Fruit fly (Drosophila melanogaster) whole organism, embryonic: Measurements from ENCODE around the gene CG31219.

Source experiments
- Abd-B ChIP-seq: fragments of 200-800 bp; sonication (Bioruptor generic); optimal IDR thresholded peaks from 2 replicates; lab custom pipeline; 2018; ENCODE audit warnings: missing biosample characterization, mild to moderate bottlenecking, missing genetic modification characterization, moderate library complexity
- Atf-2 ChIP-seq: fragments of 200-800 bp; sonication (Bioruptor generic); optimal IDR thresholded peaks from 2 replicates; lab custom pipeline; 2016; ENCODE audit warnings: missing biosample characterization, missing genetic modification characterization
- CG10654 ChIP-seq: fragments of 200-800 bp; sonication (Bioruptor generic); optimal IDR thresholded peaks from 2 replicates; lab custom pipeline; 2016; ENCODE audit warnings: missing biosample characterization, missing genetic modification characterization
- CG1529 ChIP-seq: fragments of 200-800 bp; sonication (Bioruptor generic); optimal IDR thresholded peaks from 3 replicates; lab custom pipeline; 2018; ENCODE audit warnings: missing biosample characterization, missing genetic modification characterization
- CG15696 ChIP-seq: fragments of 200-800 bp; sonication (Bioruptor generic); optimal IDR thresholded peaks from 2 replicates; lab custom pipeline; 2019; ENCODE audit warnings: missing biosample characterization, mild to moderate bottlenecking, missing genetic modification characterization, moderate library complexity
- CG1602 ChIP-seq: fragments of 200-800 bp; sonication (Bioruptor generic); optimal IDR thresholded peaks from 3 replicates; lab custom pipeline; 2016; ENCODE audit warnings: missing biosample characterization, missing genetic modification characterization
- CG17328 ChIP-seq: fragments of 200-800 bp; sonication (Bioruptor generic); IDR thresholded peaks from 2 replicates; pipeline ENCODE4 v1.3.6; 2022; ENCODE audit warnings: missing biosample characterization, missing genetic modification characterization
- CG18764 ChIP-seq: fragments of 200-800 bp; sonication (Bioruptor generic); optimal IDR thresholded peaks from 3 replicates; lab custom pipeline; 2016; ENCODE audit warnings: missing biosample characterization, missing genetic modification characterization
- CG43689 ChIP-seq: fragments of 200-800 bp; sonication (Bioruptor generic); IDR thresholded peaks from 2 replicates; pipeline ENCODE4 v1.3.6; 2022; ENCODE audit warnings: missing biosample characterization, missing genetic modification characterization
- CG5245 ChIP-seq: fragments of 200-800 bp; sonication (Bioruptor generic); optimal IDR thresholded peaks from 3 replicates; lab custom pipeline; 2016; ENCODE audit warnings: missing biosample characterization, missing genetic modification characterization
- CG7372 ChIP-seq: fragments of 200-800 bp; sonication (Bioruptor generic); IDR thresholded peaks from 2 replicates; pipeline ENCODE4 v1.3.6; 2022; ENCODE audit warnings: missing biosample characterization, missing genetic modification characterization
- CG8089 ChIP-seq: fragments of 200-800 bp; sonication (Bioruptor generic); optimal IDR thresholded peaks from 3 replicates; lab custom pipeline; 2016; ENCODE audit warnings: missing biosample characterization, missing genetic modification characterization
- CG9727 ChIP-seq: fragments of 200-800 bp; sonication (Bioruptor generic); optimal IDR thresholded peaks from 3 replicates; lab custom pipeline; 2017; ENCODE audit warnings: missing biosample characterization, mild to moderate bottlenecking, missing genetic modification characterization
- CG9817 ChIP-seq: fragments of 200-800 bp; sonication (Bioruptor generic); optimal IDR thresholded peaks from 2 replicates; lab custom pipeline; 2018; ENCODE audit warnings: missing biosample characterization, mild to moderate bottlenecking, missing genetic modification characterization, moderate library complexity
- CG9876 ChIP-seq: fragments of 200-800 bp; sonication (Bioruptor generic); optimal IDR thresholded peaks from 2 replicates; lab custom pipeline; 2016; ENCODE audit warnings: missing biosample characterization, missing genetic modification characterization
- D ChIP-seq, 2 experiments: fragments of 200-800 bp in 1 of 2; fragments of >200 bp in 1 of 2; sonication (Bioruptor generic) in 1 of 2; optimal IDR thresholded peaks; 2 replicates in 1 of 2; 3 replicates in 1 of 2; lab custom pipeline; 2017; ENCODE audit warnings: mild to moderate bottlenecking in 1 of 2, missing biosample characterization in 1 of 2, missing genetic modification characterization in 1 of 2, missing genetic modification reagents in 1 of 2
- Doc2 ChIP-seq: fragments of 200-800 bp; sonication (Bioruptor generic); IDR thresholded peaks from 2 replicates; pipeline ENCODE4 v1.3.6; 2022; ENCODE audit warnings: missing biosample characterization, missing genetic modification characterization
- Doc3 ChIP-seq: fragments of 200-800 bp; sonication (Bioruptor generic); IDR thresholded peaks from 3 replicates; pipeline ENCODE4 v1.3.6; 2022; ENCODE audit warnings: missing biosample characterization, missing genetic modification characterization; ENCODE audit not compliant: partially characterized antibody
- E2f1 ChIP-seq: fragments of 200-800 bp; sonication (Bioruptor generic); IDR thresholded peaks from 2 replicates; pipeline ENCODE4 v1.3.6; 2022; ENCODE audit warnings: missing biosample characterization, missing genetic modification characterization
- Lpt ChIP-seq: fragments of >200 bp; optimal IDR thresholded peaks from 2 replicates; lab custom pipeline; 2018; ENCODE audit warnings: missing biosample characterization, missing genetic modification characterization
- Meics ChIP-seq: fragments of 200-800 bp; sonication (Bioruptor generic); optimal IDR thresholded peaks from 2 replicates; lab custom pipeline; 2017; ENCODE audit warnings: missing biosample characterization, mild to moderate bottlenecking, missing genetic modification characterization
- NFAT ChIP-seq: fragments of 200-800 bp; sonication (Bioruptor generic); IDR thresholded peaks from 2 replicates; pipeline ENCODE4 v1.3.6; 2022; ENCODE audit warnings: missing biosample characterization, missing genetic modification characterization
- Usf ChIP-seq: fragments of 200-800 bp; sonication (Bioruptor generic); optimal IDR thresholded peaks from 2 replicates; lab custom pipeline; 2017; ENCODE audit warnings: missing genotype, missing biosample characterization, missing genetic modification characterization
- Xbp1 ChIP-seq: fragments of 200-800 bp; sonication (Bioruptor generic); optimal IDR thresholded peaks from 3 replicates; lab custom pipeline; 2016; ENCODE audit warnings: missing biosample characterization, mild to moderate bottlenecking, missing genetic modification characterization
- bcd ChIP-seq: fragments of 200-800 bp; sonication (Bioruptor generic); optimal IDR thresholded peaks from 2 replicates; lab custom pipeline; 2017; ENCODE audit warnings: missing biosample characterization, mild to moderate bottlenecking, missing genetic modification characterization
- corto ChIP-seq: fragments of 200-800 bp; sonication (Bioruptor generic); optimal IDR thresholded peaks from 2 replicates; lab custom pipeline; 2016; ENCODE audit warnings: missing biosample characterization, mild to moderate bottlenecking, missing genetic modification characterization, moderate library complexity
- croc ChIP-seq: fragments of 200-800 bp; sonication (Bioruptor generic); conservative IDR thresholded peaks from 3 replicates; pipeline ENCODE4 v1.3.6; 2022; ENCODE audit warnings: missing biosample characterization, missing genetic modification characterization
- dimm ChIP-seq: fragments of 200-800 bp; sonication (Bioruptor generic); IDR thresholded peaks from 2 replicates; pipeline ENCODE4 v1.3.6; 2022; ENCODE audit warnings: missing biosample characterization, missing genetic modification characterization
- emc ChIP-seq: fragments of 200-800 bp; sonication (Bioruptor generic); optimal IDR thresholded peaks from 2 replicates; lab custom pipeline; 2016; ENCODE audit warnings: missing biosample characterization, missing genetic modification characterization
- eyg ChIP-seq: fragments of 200-800 bp; sonication (Bioruptor generic); optimal IDR thresholded peaks from 3 replicates; lab custom pipeline; 2016; ENCODE audit warnings: missing biosample characterization, missing genetic modification characterization
- fd3F ChIP-seq: fragments of 200-800 bp; sonication (Bioruptor generic); optimal IDR thresholded peaks from 2 replicates; lab custom pipeline; 2018; ENCODE audit warnings: missing biosample characterization, mild to moderate bottlenecking, missing genetic modification characterization, moderate library complexity
- fru ChIP-seq: fragments of >200 bp; optimal IDR thresholded peaks from 2 replicates; lab custom pipeline; 2017
- gt ChIP-seq: fragments of 200-800 bp; sonication (Bioruptor generic); IDR thresholded peaks from 2 replicates; pipeline ENCODE4 v1.3.6; 2022; ENCODE audit warnings: missing biosample characterization, missing genetic modification characterization
- hb ChIP-seq: fragments of 200-800 bp; sonication (Bioruptor generic); IDR thresholded peaks from 3 replicates; pipeline ENCODE4 v1.3.6; 2022; ENCODE audit warnings: missing biosample characterization, missing genetic modification characterization; ENCODE audit not compliant: partially characterized antibody
- jigr1 ChIP-seq: fragments of 200-800 bp; sonication (Bioruptor generic); IDR thresholded peaks from 3 replicates; pipeline ENCODE4 v1.3.6; 2022; ENCODE audit warnings: missing biosample characterization, missing genetic modification characterization
- lov ChIP-seq, 2 experiments: fragments of 200-800 bp in 1 of 2; fragments of >200 bp in 1 of 2; sonication (Bioruptor generic) in 1 of 2; IDR thresholded peaks in 1 of 2; optimal IDR thresholded peaks in 1 of 2; 2 replicates in 1 of 2; 3 replicates in 1 of 2; pipeline versions ENCODE4 v1.3.6 to Lab custom; 2017 to 2022; ENCODE audit warnings: missing biosample characterization in 1 of 2, missing genetic modification characterization in 1 of 2
- mld ChIP-seq: fragments of 200-800 bp; sonication (Bioruptor generic); IDR thresholded peaks from 3 replicates; pipeline ENCODE4 v1.3.6; 2022; ENCODE audit warnings: missing biosample characterization, missing genetic modification characterization; ENCODE audit not compliant: partially characterized antibody
- pb ChIP-seq: fragments of 200-800 bp; sonication (Bioruptor generic); optimal IDR thresholded peaks from 3 replicates; lab custom pipeline; 2016; ENCODE audit warnings: missing biosample characterization, missing genetic modification characterization
- peb ChIP-seq: fragments of 200-800 bp; sonication (Bioruptor generic); IDR thresholded peaks from 2 replicates; pipeline ENCODE4 v1.3.6; 2022; ENCODE audit warnings: missing biosample characterization, missing genetic modification characterization
- sc ChIP-seq, 3 experiments: fragments of >200 bp in 2 of 3; fragments of 200-800 bp in 1 of 3; sonication (Bioruptor generic) in 1 of 3; optimal IDR thresholded peaks; 2 replicates in 2 of 3; 3 replicates in 1 of 3; lab custom pipeline; 2017; ENCODE audit warnings: mild to moderate bottlenecking in 1 of 3, missing biosample characterization in 1 of 3, missing genetic modification characterization in 1 of 3, missing genetic modification reagents in 1 of 3
- sd ChIP-seq: fragments of 200-800 bp; sonication (Bioruptor generic); optimal IDR thresholded peaks from 3 replicates; lab custom pipeline; 2018; ENCODE audit warnings: missing biosample characterization, mild to moderate bottlenecking, missing genetic modification characterization, moderate library complexity
- sisA ChIP-seq: fragments of 200-800 bp; sonication (Bioruptor generic); IDR thresholded peaks from 2 replicates; pipeline ENCODE4 v1.3.6; 2022; ENCODE audit warnings: missing biosample characterization, missing genetic modification characterization
- slbo ChIP-seq: fragments of 200-800 bp; sonication (Bioruptor generic); IDR thresholded peaks from 2 replicates; pipeline ENCODE4 v1.3.6; 2022; ENCODE audit warnings: missing biosample characterization, missing genetic modification characterization
- so ChIP-seq: fragments of 200-800 bp; sonication (Bioruptor generic); IDR thresholded peaks from 3 replicates; pipeline ENCODE4 v1.3.6; 2022; ENCODE audit warnings: missing biosample characterization, missing genetic modification characterization
- tgo ChIP-seq: fragments of 200-800 bp; sonication (Bioruptor generic); IDR thresholded peaks from 3 replicates; pipeline ENCODE4 v1.3.6; 2022; ENCODE audit warnings: missing biosample characterization, missing genetic modification characterization
- tll ChIP-seq, 2 experiments: fragments of 200-800 bp in 1 of 2; fragments of >200 bp in 1 of 2; sonication (Bioruptor generic) in 1 of 2; optimal IDR thresholded peaks; 2 replicates each; lab custom pipeline; 2017 to 2019; ENCODE audit warnings: missing biosample characterization in 2 of 2, missing genetic modification characterization in 2 of 2, mild to moderate bottlenecking in 1 of 2, moderate library complexity in 1 of 2
- tx ChIP-seq: fragments of 200-800 bp; sonication (Bioruptor generic); optimal IDR thresholded peaks from 2 replicates; lab custom pipeline; 2016; ENCODE audit warnings: missing biosample characterization, missing genetic modification characterization
- wor ChIP-seq: fragments of 200-800 bp; sonication (Bioruptor generic); IDR thresholded peaks from 2 replicates; pipeline ENCODE4 v1.3.6; 2022; ENCODE audit warnings: missing biosample characterization, missing genetic modification characterization
- zfh2 ChIP-seq: fragments of 200-800 bp; sonication (Bioruptor generic); optimal IDR thresholded peaks from 2 replicates; lab custom pipeline; 2016; ENCODE audit warnings: missing biosample characterization, missing genetic modification characterization

The CG31219 gene

dm6 chr3R:19671223-19671991 lies 20.6 kb downstream of the CG31219 start, which contains the start of gene Naam (continued):
- TF ChIP-seq tll (GFP tag; optimal IDR thresholded peaks at IDR 0.05; lab: Kevin White, UChicago) (no peak), D (optimal IDR thresholded peaks at IDR 0.05; lab: Kevin White, UChicago) (no peak), D (GFP tag; optimal IDR thresholded peaks at IDR 0.05; lab: Kevin White, UChicago) (no peak), CG43689 (no peak), mld (no peak), Lpt (GFP tag; lab: Kevin White, UChicago) (no peak), E2f1 (GFP tag; lab: Robert Waterston, UW) (peak; percentile 67), Doc2 (GFP tag; lab: Robert Waterston, UW) (no peak), Atf-2 (GFP tag; lab: Kevin White, UChicago) (peak; percentile 67), CG18764 (GFP tag; lab: Kevin White, UChicago) (peak; percentile 13), CG9727 (GFP tag; lab: Kevin White, UChicago) (peak; percentile 44), sd (tag; lab: Kevin White, UChicago) (peak; percentile 75), jigr1 (no peak), slbo (peak; percentile 77), CG5245 (peak; percentile 36), emc (GFP tag; lab: Kevin White, UChicago) (no peak), tx (peak; percentile 59), lov (optimal IDR thresholded peaks at IDR 0.05; lab: Kevin White, UChicago) (no peak), lov (GFP tag; IDR thresholded peaks at IDR 0.05; lab: Robert Waterston, UW) (peak; percentile 70; the same call in 2 of the 3 replicates), CG10654 (GFP tag; lab: Kevin White, UChicago) (peak; percentile 54), sc (optimal IDR thresholded peaks at IDR 0.05; lab: Kevin White, UChicago) (no peak), sc (GFP tag; optimal IDR thresholded peaks at IDR 0.05; lab: Kevin White, UChicago) (no peak), Doc3 (no peak), peb (GFP tag; lab: Robert Waterston, UW) (peak; percentile 26; the same call in 1 of the 2 replicates), zfh2 (GFP tag; lab: Kevin White, UChicago) (peak; percentile 86), CG7372 (GFP tag; lab: Robert Waterston, UW) (peak; percentile 59; the same call in 1 of the 2 replicates), CG9876 (peak; percentile 32), NFAT (GFP tag; lab: Robert Waterston, UW) (peak; percentile 85), CG8089 (GFP tag; lab: Kevin White, UChicago) (peak; percentile 50), CG1529 (GFP tag; lab: Kevin White, UChicago) (peak; percentile 30), Abd-B (GFP tag; lab: Kevin White, UChicago) (no peak), sisA (peak; percentile 58), bcd (GFP tag; lab: Kevin White, UChicago) (peak; percentile 71), fru (lab: Kevin White, UChicago) (no peak), fd3F (GFP tag; lab: Kevin White, UChicago) (peak; percentile 49), dimm (no peak), corto (peak; percentile 23), eyg (GFP tag; lab: Kevin White, UChicago) (peak; percentile 87), Meics (GFP tag; lab: Kevin White, UChicago) (peak; percentile 87), gt (GFP tag; lab: Robert Waterston, UW) (no peak), pb (GFP tag; lab: Kevin White, UChicago) (peak; percentile 77), CG9817 (tag; lab: Kevin White, UChicago) (peak; percentile 55), CG1602 (peak; percentile 41), croc (GFP tag; lab: Robert Waterston, UW) (no peak), tgo (GFP tag; lab: Robert Waterston, UW) (peak; percentile 76), Xbp1 (GFP tag; lab: Kevin White, UChicago) (peak; percentile 85), hb (GFP tag; lab: Robert Waterston, UW) (no peak), CG15696 (tag; lab: Kevin White, UChicago) (no peak), wor (GFP tag; lab: Robert Waterston, UW) (no peak), Usf (GFP tag; lab: Kevin White, UChicago) (no peak), so (GFP tag; lab: Robert Waterston, UW) (peak; percentile 67; the same call in 1 of the 3 replicates), CG17328 (GFP tag; lab: Robert Waterston, UW) (peak; percentile 79)
